Worm (Caenorhabditis elegans): ENCODE data around the gene ztf-13.

DNA sequence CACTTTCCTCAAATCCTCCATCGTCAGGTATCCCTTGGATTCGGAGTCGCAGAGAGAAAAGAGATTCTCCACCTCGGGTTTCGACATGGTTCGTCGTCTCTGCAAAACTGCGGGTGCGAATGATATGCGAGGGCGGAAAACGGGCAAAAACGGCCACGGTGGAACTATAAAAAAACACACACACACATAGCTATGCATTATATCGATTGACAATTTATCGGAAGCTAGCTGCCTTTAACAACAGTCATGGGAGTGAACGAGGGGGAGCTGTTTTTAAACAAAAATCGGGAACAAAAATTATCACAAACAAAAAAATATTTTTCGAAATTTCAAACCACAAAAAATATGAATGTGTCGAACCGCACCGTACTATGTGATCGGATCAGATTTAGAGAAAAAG lies 42.7 kb downstream of the ztf-13 start, which contains the start of gene rsef-1:
- TF ChIP-seq lsy-2 (tag; optimal IDR thresholded peaks at IDR 0.05), result no peak
- no peak for TF ChIP-seq nhr-28 (tag; optimal IDR thresholded peaks at IDR 0.05)
- no peak for TF ChIP-seq unc-39 (tag; optimal IDR thresholded peaks at IDR 0.05)
- TF ChIP-seq zip-2 (tag; optimal IDR thresholded peaks at IDR 0.05), result no peak
